Fruit fly (Drosophila melanogaster): Measurements from ENCODE around the gene CG6059.

CG6059 gene

DNA sequence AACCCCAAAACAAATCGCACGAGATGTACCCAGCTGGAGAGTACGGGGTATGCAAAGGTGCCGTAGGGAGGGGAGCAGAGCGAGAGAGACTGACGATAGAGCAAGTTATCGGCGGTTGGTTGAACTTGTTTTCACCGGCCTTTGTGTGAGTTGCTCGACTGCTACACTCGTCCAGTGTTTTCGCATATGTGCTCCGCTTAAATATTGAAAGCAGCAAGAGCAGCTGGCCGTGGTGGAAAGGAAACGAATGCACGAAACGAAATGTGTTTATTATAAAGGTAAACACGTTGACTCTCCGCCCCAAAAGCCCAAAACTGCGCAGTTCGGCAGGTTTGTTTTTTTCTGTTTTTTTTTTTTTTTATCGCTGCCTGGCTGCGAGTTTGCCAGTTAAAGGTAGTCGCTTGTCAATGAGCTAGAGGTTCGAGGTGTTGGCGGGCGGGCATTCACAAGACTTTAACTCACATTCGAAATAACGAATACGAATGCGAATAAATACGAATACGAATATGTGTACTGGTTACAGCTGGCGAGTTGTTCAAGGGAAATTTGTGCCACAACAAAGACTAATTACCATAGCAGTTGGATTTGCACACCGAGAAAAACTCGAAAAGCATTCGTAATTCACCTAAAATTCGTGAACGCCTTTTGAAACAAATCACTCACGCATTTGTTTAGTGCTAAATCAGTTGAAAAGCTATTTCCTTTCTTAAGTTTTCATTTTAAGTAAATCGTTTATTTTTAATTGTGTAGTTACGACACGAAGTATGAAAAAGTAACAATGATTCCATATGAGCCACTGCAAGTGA, 5.3 kb upstream of the CG6059 start (continued):
- TF ChIP-seq lmd (GFP tag; IDR thresholded peaks at IDR 0.05) (peak; percentile 18; the same call in 1 of the 2 replicates), CG12299 (tag; optimal IDR thresholded peaks at IDR 0.05) (no peak), CG33557 (GFP tag; optimal IDR thresholded peaks at IDR 0.05) (no peak), CG7786 (GFP tag; optimal IDR thresholded peaks at IDR 0.05) (peak; percentile 41), caup (GFP tag; optimal IDR thresholded peaks at IDR 0.05; ENCODE audit: severe bottlenecking) (peak; percentile 7), Pdp1 (GFP tag; optimal IDR thresholded peaks at IDR 0.05) (peak in 1 of 2 experiments; percentile 54), CG16863 (GFP tag; optimal IDR thresholded peaks at IDR 0.05) (no peak), so (GFP tag; IDR thresholded peaks at IDR 0.05) (peak; percentile 39; the same call in 1 of the 3 replicates), vvl (GFP tag; IDR thresholded peaks at IDR 0.05) (peak; percentile 33; the same call in 1 of the 2 replicates), Dad (GFP tag; optimal IDR thresholded peaks at IDR 0.05) (no peak), danr (GFP tag; IDR thresholded peaks at IDR 0.05) (no peak), CG8765 (GFP tag; IDR thresholded peaks at IDR 0.05) (no peak), CG32532 (GFP tag; IDR thresholded peaks at IDR 0.05) (peak; percentile 64; the same call in 1 of the 2 replicates), Fer1 (GFP tag; optimal IDR thresholded peaks at IDR 0.05) (peak; percentile 17), al (GFP tag; IDR thresholded peaks at IDR 0.05) (peak; percentile 50; the same call in 1 of the 2 replicates), fd96Cb (tag; optimal IDR thresholded peaks at IDR 0.05) (peak; percentile 4), trh (GFP tag; optimal IDR thresholded peaks at IDR 0.05) (peak; percentile 10), CG6272 (GFP tag; IDR thresholded peaks at IDR 0.05) (0 out of 2 replicates have a peak, but pooled peaks have one; percentile 10), wdn (GFP tag; IDR thresholded peaks at IDR 0.05) (0 out of 2 replicates have a peak, but pooled peaks have one; percentile 34), nerfin-2 (GFP tag; IDR thresholded peaks at IDR 0.05; ENCODE audit: partially characterized antibody) (no peak), CG3281 (GFP tag; optimal IDR thresholded peaks at IDR 0.05) (peak; percentile 47), CG32772 (GFP tag; IDR thresholded peaks at IDR 0.05) (0 out of 2 replicates have a peak, but pooled peaks have one; percentile 56), gce (GFP tag; IDR thresholded peaks at IDR 0.05) (no peak), Med (GFP tag) (peak; percentile 88), CG17186 (GFP tag; optimal IDR thresholded peaks at IDR 0.05) (no peak), ranshi (GFP tag; IDR thresholded peaks at IDR 0.05) (0 out of 2 replicates have a peak, but pooled peaks have one; percentile 3), CG10543 (GFP tag; optimal IDR thresholded peaks at IDR 0.05) (peak; percentile 54), Drgx (GFP tag; IDR thresholded peaks at IDR 0.05) (peak; percentile 74), zfh2 (GFP tag; optimal IDR thresholded peaks at IDR 0.05) (no peak), Hsf (GFP tag; optimal IDR thresholded peaks at IDR 0.05) (peak; percentile 6), Adf1 (GFP tag; IDR thresholded peaks at IDR 0.05) (peak; percentile 57), CG14050 (GFP tag; IDR thresholded peaks at IDR 0.05) (peak; percentile 42; the same call in 2 of the 3 replicates), pan (optimal IDR thresholded peaks at IDR 0.05) (no peak), pan (GFP tag; optimal IDR thresholded peaks at IDR 0.05 in 1 of 2, IDR thresholded peaks at IDR 0.05 in 1 of 2) (no peak), Xbp1 (GFP tag; optimal IDR thresholded peaks at IDR 0.05) (peak; percentile 16), da (GFP tag; optimal IDR thresholded peaks at IDR 0.05) (no peak), CG8290 (GFP tag; optimal IDR thresholded peaks at IDR 0.05) (no peak), CG8290 (tag; optimal IDR thresholded peaks at IDR 0.05) (peak in 1 of 2 experiments; percentile 50), Tbp (GFP tag; optimal IDR thresholded peaks at IDR 0.05) (no peak), CG9876 (GFP tag; optimal IDR thresholded peaks at IDR 0.05) (no peak), CG4424 (GFP tag; optimal IDR thresholded peaks at IDR 0.05) (peak; percentile 13), bsh (GFP tag; optimal IDR thresholded peaks at IDR 0.05) (no peak), CG11398 (GFP tag; optimal IDR thresholded peaks at IDR 0.05) (no peak), D19B (GFP tag; optimal IDR thresholded peaks at IDR 0.05) (peak; percentile 90), CG1233 (GFP tag; optimal IDR thresholded peaks at IDR 0.05) (no peak), CG6689 (GFP tag; IDR thresholded peaks at IDR 0.05) (0 out of 2 replicates have a peak, but pooled peaks have one; percentile 8), stc (GFP tag; IDR thresholded peaks at IDR 0.05) (peak; percentile 47; the same call in 1 of the 2 replicates), NC2α (GFP tag; optimal IDR thresholded peaks at IDR 0.05) (no peak), row (GFP tag; IDR thresholded peaks at IDR 0.05) (peak; percentile 6; the same call in 1 of the 3 replicates), corto (GFP tag; optimal IDR thresholded peaks at IDR 0.05) (peak; percentile 25)
